Worm (Caenorhabditis elegans) whole organism, mixed stage, embryonic: Measurements from ENCODE around the gene dli-1.

Experiments
- blmp-1 ChIP-seq: fragments of 150-350 bp; optimal IDR thresholded peaks from 2 replicates; lab custom pipeline; 2014; ENCODE audit warnings: missing biosample characterization, missing genetic modification characterization
- nhr-12 ChIP-seq: fragments of 150-350 bp; optimal IDR thresholded peaks from 2 replicates; lab custom pipeline; 2014; ENCODE audit warnings: missing biosample characterization, missing genetic modification characterization
- unc-62 ChIP-seq: fragments of 150-350 bp; optimal IDR thresholded peaks from 2 replicates; lab custom pipeline; 2014; ENCODE audit warnings: missing biosample characterization, missing genetic modification reagents, missing genetic modification characterization

DNA sequence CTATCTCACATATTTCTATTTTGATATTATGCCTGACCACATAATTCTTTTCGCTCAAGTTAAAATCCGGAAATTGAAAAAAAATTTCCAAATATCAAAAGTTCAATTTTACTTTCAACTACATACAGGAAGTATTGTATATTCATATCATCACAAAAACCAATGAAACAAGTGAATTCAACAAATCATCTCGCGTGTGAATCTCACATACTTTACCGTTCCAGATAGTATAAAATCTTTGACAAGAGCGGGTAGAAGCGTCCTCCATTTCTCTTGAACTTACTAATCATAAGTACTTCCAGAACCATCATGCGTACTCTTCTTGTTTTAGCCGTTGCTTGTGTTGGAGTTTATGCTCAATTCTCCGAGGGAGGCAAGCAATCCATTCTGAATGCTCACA lies 27.1 kb downstream of the dli-1 start, which contains the start of gene scl-8:
- TF ChIP-seq nhr-12 = no peak
- TF ChIP-seq blmp-1 (tag; lab: Kevin White, UChicago) = no peak
- TF ChIP-seq unc-62 (GFP tag; lab: Kevin White, UChicago) = no peak
